Worm (Caenorhabditis elegans) whole organism, mixed stage, embryonic: ENCODE results near the gene F56B6.6.

Experiments used
- M03D4.4 ChIP-seq: sonication (generic microtip); optimal IDR thresholded peaks from 2 replicates; lab custom pipeline; 2017; ENCODE audit warnings: mild to moderate bottlenecking, missing genetic modification characterization, missing compliant biosample characterization
- blmp-1 ChIP-seq: fragments of 150-350 bp; optimal IDR thresholded peaks from 2 replicates; lab custom pipeline; 2014; ENCODE audit warnings: missing biosample characterization, missing genetic modification characterization
- ces-1 ChIP-seq: fragments of 150-350 bp; optimal IDR thresholded peaks from 2 replicates; lab custom pipeline; 2014; ENCODE audit warnings: missing biosample characterization, missing genetic modification reagents, missing genetic modification characterization
- elt-1 ChIP-seq: sonication (generic microtip); optimal IDR thresholded peaks from 2 replicates; lab custom pipeline; 2017; ENCODE audit warnings: missing genetic modification characterization, mild to moderate bottlenecking, missing compliant biosample characterization, antibody characterized with exemption, moderate library complexity, borderline replicate concordance; ENCODE audit not compliant: insufficient read depth
- lin-13 ChIP-seq: fragments of 150-350 bp; optimal IDR thresholded peaks from 2 replicates; lab custom pipeline; 2014; ENCODE audit warnings: missing biosample characterization, missing genetic modification characterization
- lsy-2 ChIP-seq: fragments of 150-350 bp; optimal IDR thresholded peaks from 2 replicates; lab custom pipeline; 2014; ENCODE audit warnings: missing biosample characterization, missing genetic modification characterization
- nhr-237 ChIP-seq: fragments of 150-350 bp; optimal IDR thresholded peaks from 2 replicates; lab custom pipeline; 2014; ENCODE audit warnings: missing biosample characterization, missing genetic modification characterization
- unc-62 ChIP-seq: fragments of 150-350 bp; optimal IDR thresholded peaks from 2 replicates; lab custom pipeline; 2014; ENCODE audit warnings: missing biosample characterization, missing genetic modification reagents, missing genetic modification characterization
- ztf-11 ChIP-seq: fragments of 150-350 bp; optimal IDR thresholded peaks from 2 replicates; lab custom pipeline; 2014; ENCODE audit warnings: missing biosample characterization, missing genetic modification characterization

- no peak for TF ChIP-seq M03D4.4
- TF ChIP-seq lin-13 (tag; lab: Kevin White, UChicago), result no peak
- no peak for TF ChIP-seq nhr-237
- TF ChIP-seq elt-1 (tag; lab: Kevin White, UChicago), result no peak
- no peak for TF ChIP-seq ces-1
- no peak for TF ChIP-seq blmp-1 (tag; lab: Kevin White, UChicago)
- no peak for TF ChIP-seq lsy-2
- no peak for TF ChIP-seq unc-62 (GFP tag; lab: Kevin White, UChicago)
- no peak for TF ChIP-seq ztf-11 (tag; lab: Kevin White, UChicago)
These were observed 43.4 kb upstream of the F56B6.6 start, which contains the start of gene ckc-1 for ce11 chrX:3576239-3576638.
